Worm (Caenorhabditis elegans) whole organism, L1 larva: ENCODE results near the gene T25D1.1.

Experiments
- C04F5.9 ChIP-seq: sonication (generic microtip); optimal IDR thresholded peaks from 2 replicates; lab custom pipeline; 2016; ENCODE audit warnings: missing genetic modification characterization, missing compliant biosample characterization
- C34B4.2 ChIP-seq: sonication (generic microtip); optimal IDR thresholded peaks from 2 replicates; lab custom pipeline; 2017; ENCODE audit warnings: mild to moderate bottlenecking, missing genetic modification characterization, missing compliant biosample characterization
- aha-1 ChIP-seq: fragments of 150-350 bp; optimal IDR thresholded peaks from 2 replicates; lab custom pipeline; 2014; ENCODE audit warnings: missing biosample characterization, missing genetic modification characterization
- aly-2 ChIP-seq: fragments of 150-350 bp; optimal IDR thresholded peaks from 2 replicates; lab custom pipeline; 2014; ENCODE audit warnings: missing biosample characterization, missing genetic modification characterization
- ama-1 ChIP-seq: fragments of 150-350 bp; optimal IDR thresholded peaks from 2 replicates; lab custom pipeline; 2014
- ceh-63 ChIP-seq: fragments of 200-800 bp; sonication (Bioruptor generic); optimal IDR thresholded peaks from 2 replicates; lab custom pipeline; 2018; ENCODE audit warnings: mild to moderate bottlenecking, missing genetic modification characterization, missing compliant biosample characterization
- ceh-8 ChIP-seq: fragments of 200-800 bp; sonication (Bioruptor generic); optimal IDR thresholded peaks from 2 replicates; lab custom pipeline; 2018; ENCODE audit warnings: mild to moderate bottlenecking, missing genetic modification characterization, moderate library complexity, missing compliant biosample characterization
- ceh-82 ChIP-seq, 3 experiments: fragments of 150-350 bp in 1 of 3; sonication (generic microtip) in 2 of 3; optimal IDR thresholded peaks; 2 replicates each; lab custom pipeline; 2014 to 2017; ENCODE audit warnings: missing biosample characterization in 3 of 3, missing genetic modification characterization in 3 of 3
- ceh-88 ChIP-seq: fragments of 200-800 bp; sonication (Bioruptor generic); IDR thresholded peaks from 2 replicates; pipeline ENCODE4 v1.3.6; 2022; ENCODE audit warnings: missing genetic modification characterization, missing compliant biosample characterization
- ceh-90 ChIP-seq: sonication (generic microtip); optimal IDR thresholded peaks from 2 replicates; lab custom pipeline; 2016; ENCODE audit warnings: missing genetic modification characterization, missing compliant biosample characterization
- ces-1 ChIP-seq: fragments of 150-350 bp; optimal IDR thresholded peaks from 2 replicates; lab custom pipeline; 2014; ENCODE audit warnings: missing biosample characterization, missing genetic modification reagents, missing genetic modification characterization
- dsc-1 ChIP-seq: sonication (generic microtip); optimal IDR thresholded peaks from 2 replicates; lab custom pipeline; 2016; ENCODE audit warnings: mild to moderate bottlenecking, missing genetic modification characterization, missing compliant biosample characterization
- efl-1 ChIP-seq, 4 experiments: fragments of 150-350 bp; optimal IDR thresholded peaks in 3 of 4; peaks in 1 of 4; 1 replicate in 1 of 4; 2 replicates in 3 of 4; lab custom pipeline; 2014; ENCODE audit warnings: missing biosample characterization in 2 of 4, missing genetic modification characterization in 2 of 4, missing genetic modification reagents in 2 of 4
- egl-13 ChIP-seq: sonication (generic microtip); optimal IDR thresholded peaks from 2 replicates; lab custom pipeline; 2016; ENCODE audit warnings: missing genotype, missing genetic modification reagents, missing genetic modification characterization, missing compliant biosample characterization
- ets-5 ChIP-seq: fragments of 200-800 bp; sonication (Bioruptor generic); IDR thresholded peaks from 2 replicates; pipeline ENCODE4 v1.3.6; 2022; ENCODE audit warnings: missing genetic modification characterization, missing compliant biosample characterization
- fkh-10 ChIP-seq: sonication (generic microtip); optimal IDR thresholded peaks from 2 replicates; lab custom pipeline; 2017; ENCODE audit warnings: missing biosample characterization, missing genetic modification reagents, missing genetic modification characterization
- fos-1 ChIP-seq: fragments of 150-350 bp; optimal IDR thresholded peaks from 2 replicates; lab custom pipeline; 2014; ENCODE audit warnings: missing biosample characterization, missing genetic modification characterization
- hlh-17 ChIP-seq: fragments of 200-800 bp; sonication (Bioruptor generic); optimal IDR thresholded peaks from 2 replicates; lab custom pipeline; 2018; ENCODE audit warnings: missing genetic modification characterization, mild to moderate bottlenecking, missing compliant biosample characterization, moderate library complexity, borderline replicate concordance
- hpl-2 ChIP-seq: fragments of 150-350 bp; optimal IDR thresholded peaks from 2 replicates; lab custom pipeline; 2014; ENCODE audit warnings: missing biosample characterization, missing genetic modification reagents, missing genetic modification characterization
- irx-1 ChIP-seq: sonication (generic microtip); optimal IDR thresholded peaks from 2 replicates; lab custom pipeline; 2016; ENCODE audit warnings: missing genetic modification characterization, missing compliant biosample characterization
- lin-13 ChIP-seq: fragments of 150-350 bp; optimal IDR thresholded peaks from 2 replicates; lab custom pipeline; 2014; ENCODE audit warnings: missing biosample characterization, missing genetic modification reagents, missing genetic modification characterization
- lin-14 ChIP-seq: fragments of 200-800 bp; sonication (Bioruptor generic); optimal IDR thresholded peaks from 2 replicates; lab custom pipeline; 2018; ENCODE audit warnings: mild to moderate bottlenecking, missing genetic modification characterization, moderate library complexity, missing compliant biosample characterization
- lin-15B ChIP-seq: fragments of 150-350 bp; sonication (generic microtip); optimal IDR thresholded peaks from 3 replicates; lab custom pipeline; 2014; ENCODE audit warnings: missing biosample characterization, missing genetic modification characterization
- lin-35 ChIP-seq, 2 experiments: fragments of 150-350 bp; optimal IDR thresholded peaks; 2 replicates each; lab custom pipeline; 2014; ENCODE audit warnings: missing biosample characterization in 2 of 2, missing genetic modification characterization in 2 of 2, missing genetic modification reagents in 2 of 2
- lsy-2 ChIP-seq, 2 experiments: fragments of 150-350 bp; optimal IDR thresholded peaks; 2 replicates each; lab custom pipeline; 2014; ENCODE audit warnings: missing biosample characterization in 2 of 2, missing genetic modification characterization in 2 of 2
- mdl-1 ChIP-seq, 2 experiments: fragments of 150-350 bp; optimal IDR thresholded peaks; 2 replicates each; lab custom pipeline; 2014 to 2017; ENCODE audit warnings: missing biosample characterization in 2 of 2, missing genetic modification characterization in 2 of 2, inconsistent platforms in 1 of 2
- nhr-12 ChIP-seq: sonication (generic microtip); optimal IDR thresholded peaks from 2 replicates; lab custom pipeline; 2017; ENCODE audit warnings: missing biosample characterization, missing genetic modification characterization
- nhr-19 ChIP-seq: fragments of 200-800 bp; sonication (Bioruptor generic); conservative IDR thresholded peaks from 2 replicates; pipeline ENCODE4 v1.3.6; 2022; ENCODE audit warnings: missing genetic modification characterization, missing compliant biosample characterization
- nhr-20 ChIP-seq: sonication (generic microtip); optimal IDR thresholded peaks from 2 replicates; lab custom pipeline; 2016; ENCODE audit warnings: mild to moderate bottlenecking, missing genetic modification characterization, missing compliant biosample characterization
- nhr-237 ChIP-seq: fragments of 150-350 bp; optimal IDR thresholded peaks from 2 replicates; lab custom pipeline; 2014; ENCODE audit warnings: missing biosample characterization, missing genetic modification characterization
- nhr-28 ChIP-seq: fragments of 150-350 bp; optimal IDR thresholded peaks from 2 replicates; lab custom pipeline; 2014; ENCODE audit warnings: missing biosample characterization, missing genetic modification characterization
- nhr-76 ChIP-seq: sonication (generic microtip); optimal IDR thresholded peaks from 2 replicates; lab custom pipeline; 2017; ENCODE audit warnings: missing biosample characterization, missing genetic modification characterization
- nhr-77 ChIP-seq: fragments of 150-350 bp; optimal IDR thresholded peaks from 2 replicates; lab custom pipeline; 2014; ENCODE audit warnings: missing biosample characterization, missing genetic modification characterization
- pag-3 ChIP-seq: sonication (generic microtip); optimal IDR thresholded peaks from 2 replicates; lab custom pipeline; 2017; ENCODE audit warnings: missing genetic modification characterization, mild to moderate bottlenecking, missing compliant biosample characterization, antibody characterized with exemption, borderline replicate concordance; ENCODE audit not compliant: insufficient read depth
- pax-3 ChIP-seq: fragments of 200-800 bp; sonication (Bioruptor generic); optimal IDR thresholded peaks from 2 replicates; lab custom pipeline; 2018; ENCODE audit warnings: mild to moderate bottlenecking, missing genetic modification characterization, moderate library complexity, missing compliant biosample characterization
- rnt-1 ChIP-seq: sonication (generic microtip); optimal IDR thresholded peaks from 2 replicates; lab custom pipeline; 2016; ENCODE audit warnings: mild to moderate bottlenecking, missing genetic modification characterization, moderate library complexity, missing compliant biosample characterization
- sptf-1 ChIP-seq: fragments of 150-350 bp; optimal IDR thresholded peaks from 2 replicates; lab custom pipeline; 2014; ENCODE audit warnings: missing biosample characterization, missing genetic modification characterization
- sup-37 ChIP-seq: fragments of 200-800 bp; sonication (Bioruptor generic); optimal IDR thresholded peaks from 2 replicates; lab custom pipeline; 2018; ENCODE audit warnings: mild to moderate bottlenecking, missing genetic modification characterization, missing compliant biosample characterization
- tlp-1 ChIP-seq: fragments of 150-350 bp; optimal IDR thresholded peaks from 2 replicates; lab custom pipeline; 2014; ENCODE audit warnings: missing biosample characterization, missing genetic modification characterization
- unc-130 ChIP-seq: fragments of 150-350 bp; optimal IDR thresholded peaks from 2 replicates; lab custom pipeline; 2017; ENCODE audit warnings: missing biosample characterization, missing genetic modification characterization, inconsistent platforms
- unc-30 ChIP-seq: sonication (generic microtip); optimal IDR thresholded peaks from 2 replicates; lab custom pipeline; 2017; ENCODE audit warnings: missing biosample characterization, missing genetic modification characterization
- unc-62 ChIP-seq: fragments of 150-350 bp; optimal IDR thresholded peaks from 2 replicates; lab custom pipeline; 2014; ENCODE audit warnings: missing biosample characterization, missing genetic modification reagents, missing genetic modification characterization
- unc-86 ChIP-seq: sonication (generic microtip); optimal IDR thresholded peaks from 2 replicates; lab custom pipeline; 2016; ENCODE audit warnings: missing genetic modification characterization, missing compliant biosample characterization
- vab-15 ChIP-seq: sonication (generic microtip); optimal IDR thresholded peaks from 2 replicates; lab custom pipeline; 2017; ENCODE audit warnings: missing genotype, mild to moderate bottlenecking, missing genetic modification characterization, missing compliant biosample characterization
- ztf-11 ChIP-seq, 2 experiments: sonication (generic microtip); optimal IDR thresholded peaks; 2 replicates each; lab custom pipeline; 2016 to 2017; ENCODE audit warnings: missing genetic modification characterization in 2 of 2, missing biosample characterization in 1 of 2, missing compliant biosample characterization in 1 of 2
- ztf-4 ChIP-seq: fragments of 150-350 bp; optimal IDR thresholded peaks from 2 replicates; lab custom pipeline; 2014; ENCODE audit warnings: missing biosample characterization, missing genetic modification characterization

The T25D1.1 gene

ce11 chrX:16519517-16519916, at the start of gene T25D1.1:
Gene T25D1.1, plus strand, starts transcription at chrX:16519817.
- TF ChIP-seq unc-86 (tag; lab: Kevin White, UChicago) = no peak
- no peak for TF ChIP-seq tlp-1
- no peak for TF ChIP-seq ces-1 (GFP tag; lab: Kevin White, UChicago)
- no peak for TF ChIP-seq efl-1 (optimal IDR thresholded peaks at IDR 0.05; lab: Kevin White, UChicago)
- no peak for TF ChIP-seq efl-1 (GFP tag; optimal IDR thresholded peaks at IDR 0.05 in 1 of 2; lab: Kevin White, UChicago)
- no peak for TF ChIP-seq ceh-88 (GFP tag; lab: Robert Waterston, UW)
- TF ChIP-seq unc-130 (tag; lab: Kevin White, UChicago) = no peak
- TF ChIP-seq ets-5 (GFP tag; lab: Robert Waterston, UW) = no peak
- no peak for TF ChIP-seq C34B4.2
- TF ChIP-seq nhr-77 (tag; lab: Kevin White, UChicago) = no peak
- TF ChIP-seq nhr-12 (tag; lab: Kevin White, UChicago) = no peak
- TF ChIP-seq unc-30 (tag; lab: Kevin White, UChicago) = no peak
- no peak for TF ChIP-seq ceh-90 (tag; lab: Kevin White, UChicago)
- no peak for TF ChIP-seq aha-1 (tag; lab: Kevin White, UChicago)

- TF ChIP-seq lin-15B = no peak
- no peak for TF ChIP-seq nhr-12 (tag; lab: Kevin White, UChicago)
- TF ChIP-seq mdl-1 (tag; optimal IDR thresholded peaks at IDR 0.05; lab: Kevin White, UChicago) = no peak
- no peak for TF ChIP-seq fos-1 (tag; lab: Kevin White, UChicago)
- TF ChIP-seq vab-15 = no peak
- TF ChIP-seq C04F5.9 = no peak
These were observed 48.9 kb upstream of the T25D1.1 start, which contains the start of gene F38E9.1 for ce11 chrX:16470758-16471157. Gene F38E9.1, plus strand, starts transcription at chrX:16471058.

ce11 chrX:16480232-16480631, 39.4 kb upstream of the T25D1.1 start:
- no peak for TF ChIP-seq nhr-19 (GFP tag; lab: Robert Waterston, UW)
- TF ChIP-seq nhr-20 (tag; lab: Kevin White, UChicago) = no peak
- TF ChIP-seq unc-130 (tag; lab: Kevin White, UChicago) = no peak
- no peak for TF ChIP-seq pax-3 (tag; lab: Kevin White, UChicago)
- TF ChIP-seq dsc-1 (tag; lab: Kevin White, UChicago) = no peak
- TF ChIP-seq sup-37 (GFP tag; lab: Kevin White, UChicago) = no peak
- no peak for TF ChIP-seq ztf-4 (tag; lab: Kevin White, UChicago)
- TF ChIP-seq ceh-63 (GFP tag; lab: Kevin White, UChicago) = no peak
- peak; percentile 55 for TF ChIP-seq lin-14 (GFP tag; lab: Kevin White, UChicago)
- no peak for TF ChIP-seq lsy-2 (tag; optimal IDR thresholded peaks at IDR 0.05; lab: Kevin White, UChicago)
- TF ChIP-seq nhr-12 (tag; lab: Kevin White, UChicago) = no peak
- TF ChIP-seq fkh-10 (GFP tag; lab: Kevin White, UChicago) = peak; percentile 51
- TF ChIP-seq nhr-28 = no peak

- TF ChIP-seq nhr-237 (tag; lab: Kevin White, UChicago) (no peak), mdl-1 (tag; optimal IDR thresholded peaks at IDR 0.05; lab: Kevin White, UChicago) (no peak), irx-1 (tag; lab: Kevin White, UChicago) (no peak), pag-3 (tag; lab: Kevin White, UChicago) (no peak), C04F5.9 (no peak), aly-2 (tag; lab: Kevin White, UChicago) (no peak), lin-13 (GFP tag; lab: Kevin White, UChicago) (no peak), unc-62 (GFP tag; lab: Kevin White, UChicago) (no peak), ces-1 (GFP tag; lab: Kevin White, UChicago) (no peak), vab-15 (no peak), egl-13 (tag; lab: Kevin White, UChicago) (no peak), rnt-1 (tag; lab: Kevin White, UChicago) (no peak), C34B4.2 (no peak), ama-1 (no peak), ceh-8 (peak; percentile 69), nhr-76 (tag; lab: Kevin White, UChicago) (no peak), sptf-1 (tag; lab: Kevin White, UChicago) (no peak), hlh-17 (GFP tag; lab: Kevin White, UChicago) (no peak), fkh-10 (GFP tag; lab: Kevin White, UChicago) (no peak), ceh-63 (GFP tag; lab: Kevin White, UChicago) (no peak), hpl-2 (GFP tag; lab: Kevin White, UChicago) (no peak), ztf-4 (tag; lab: Kevin White, UChicago) (no peak), ceh-82 (tag; optimal IDR thresholded peaks at IDR 0.05; lab: Kevin White, UChicago) (no peak), lin-35 (GFP tag; optimal IDR thresholded peaks at IDR 0.05; lab: Kevin White, UChicago) (no peak), ztf-11 (tag; optimal IDR thresholded peaks at IDR 0.05; lab: Kevin White, UChicago) (no peak), nhr-19 (GFP tag; lab: Robert Waterston, UW) (no peak)
These were observed 38.6 kb upstream of the T25D1.1 start for ce11 chrX:16481026-16481425.
